Worm (Caenorhabditis elegans): ENCODE measurements around the gene nas-31.

Gene nas-31

ce11 chrV:10887564-10887963 is 34.1 kb downstream of the nas-31 start (continued):
- TF ChIP-seq ceh-8 (GFP tag; optimal IDR thresholded peaks at IDR 0.05) = no peak
- TF ChIP-seq lin-15B (tag; optimal IDR thresholded peaks at IDR 0.05) = no peak
- TF ChIP-seq lin-13 (GFP tag; optimal IDR thresholded peaks at IDR 0.05) = no peak
- no peak for TF ChIP-seq aha-1 (tag; optimal IDR thresholded peaks at IDR 0.05)
- peak in 1 of 2 experiments; percentile 9 for TF ChIP-seq lin-35 (GFP tag; optimal IDR thresholded peaks at IDR 0.05)
- TF ChIP-seq fkh-8 (tag; optimal IDR thresholded peaks at IDR 0.05) = no peak
- peak; percentile 34 for TF ChIP-seq nhr-71 (tag; optimal IDR thresholded peaks at IDR 0.05)
- no peak for TF ChIP-seq jun-1 (tag; optimal IDR thresholded peaks at IDR 0.05)
- no peak for TF ChIP-seq nhr-12 (tag; optimal IDR thresholded peaks at IDR 0.05)
- TF ChIP-seq efl-1 (optimal IDR thresholded peaks at IDR 0.05) = no peak
- peak in 1 of 2 experiments; percentile 89 for TF ChIP-seq efl-1 (GFP tag; optimal IDR thresholded peaks at IDR 0.05 in 1 of 2)
- TF ChIP-seq nhr-85 (tag) = peak; percentile 30
- no peak for TF ChIP-seq ztf-11 (tag; optimal IDR thresholded peaks at IDR 0.05)
- peak; percentile 49 for TF ChIP-seq C16A3.4 (tag; optimal IDR thresholded peaks at IDR 0.05)
- TF ChIP-seq tlp-1 (tag; optimal IDR thresholded peaks at IDR 0.05) = no peak
- no peak for TF ChIP-seq unc-62 (GFP tag; optimal IDR thresholded peaks at IDR 0.05)
- TF ChIP-seq nhr-20 (tag; optimal IDR thresholded peaks at IDR 0.05) = no peak
- TF ChIP-seq zag-1 (tag; optimal IDR thresholded peaks at IDR 0.05) = no peak
- no peak for TF ChIP-seq sup-37 (GFP tag; optimal IDR thresholded peaks at IDR 0.05)
- TF ChIP-seq fkh-4 (tag; optimal IDR thresholded peaks at IDR 0.05; ENCODE audit: borderline replicate concordance) = no peak
- TF ChIP-seq rnt-1 (tag; optimal IDR thresholded peaks at IDR 0.05) = no peak
- no peak for TF ChIP-seq ces-1 (GFP tag; optimal IDR thresholded peaks at IDR 0.05)
- TF ChIP-seq ets-5 (GFP tag; IDR thresholded peaks at IDR 0.05) = no peak
- TF ChIP-seq xbp-1 (tag; optimal IDR thresholded peaks at IDR 0.05) = no peak
- peak; percentile 28 for TF ChIP-seq nhr-90 (tag; optimal IDR thresholded peaks at IDR 0.05; ENCODE audit: poor library complexity)
- TF ChIP-seq alr-1 (tag; optimal IDR thresholded peaks at IDR 0.05; ENCODE audit: borderline replicate concordance) = no peak
- TF ChIP-seq isw-1 (GFP tag; IDR thresholded peaks at IDR 0.05) = no peak
- no peak for TF ChIP-seq nhr-237 (tag; optimal IDR thresholded peaks at IDR 0.05)
- no peak for TF ChIP-seq pqm-1 (tag; optimal IDR thresholded peaks at IDR 0.05)
- TF ChIP-seq tbx-2 (tag; optimal IDR thresholded peaks at IDR 0.05) = no peak
- TF ChIP-seq snpc-4 (tag; optimal IDR thresholded peaks at IDR 0.05) = no peak
- no peak for TF ChIP-seq skn-1 (tag; optimal IDR thresholded peaks at IDR 0.05)
- no peak for TF ChIP-seq unc-86 (tag; optimal IDR thresholded peaks at IDR 0.05)
- TF ChIP-seq elt-2 (tag; optimal IDR thresholded peaks at IDR 0.05) = no peak
- no peak for TF ChIP-seq lir-3 (tag; optimal IDR thresholded peaks at IDR 0.05; ENCODE audit: poor library complexity)
- TF ChIP-seq pax-3 (tag; optimal IDR thresholded peaks at IDR 0.05) = no peak
- no peak for TF ChIP-seq hlh-4 (tag; optimal IDR thresholded peaks at IDR 0.05)
- TF ChIP-seq nhr-47 (tag; optimal IDR thresholded peaks at IDR 0.05) = peak; percentile 6

- no peak for TF ChIP-seq nhr-47 (tag; optimal IDR thresholded peaks at IDR 0.05)
- no peak for TF ChIP-seq C16A3.4 (tag; optimal IDR thresholded peaks at IDR 0.05)
- peak; percentile 46 for TF ChIP-seq lin-14 (GFP tag; optimal IDR thresholded peaks at IDR 0.05)
- TF ChIP-seq aly-2 (tag; optimal IDR thresholded peaks at IDR 0.05) = no peak
- no peak for TF ChIP-seq grh-1 (GFP tag; IDR thresholded peaks at IDR 0.05)
- TF ChIP-seq hpl-2 (GFP tag; optimal IDR thresholded peaks at IDR 0.05) = no peak
- peak; percentile 98 for TF ChIP-seq blmp-1 (tag; optimal IDR thresholded peaks at IDR 0.05)
- TF ChIP-seq elt-3 (tag; optimal IDR thresholded peaks at IDR 0.05) = peak in 1 of 6 experiments; percentile 36
- TF ChIP-seq fos-1 (tag; optimal IDR thresholded peaks at IDR 0.05) = no peak
These were observed 35.2 kb downstream of the nas-31 start, which contains the start of gene F32D8.3 for ce11 chrV:10886405-10886887. Gene F32D8.3 (plus strand): TSS chrV:10886837.

All from whole organism, L1 larva.